Worm (Caenorhabditis elegans): ENCODE measurements around the gene C02B8.6.

C02B8.6 gene

DNA sequence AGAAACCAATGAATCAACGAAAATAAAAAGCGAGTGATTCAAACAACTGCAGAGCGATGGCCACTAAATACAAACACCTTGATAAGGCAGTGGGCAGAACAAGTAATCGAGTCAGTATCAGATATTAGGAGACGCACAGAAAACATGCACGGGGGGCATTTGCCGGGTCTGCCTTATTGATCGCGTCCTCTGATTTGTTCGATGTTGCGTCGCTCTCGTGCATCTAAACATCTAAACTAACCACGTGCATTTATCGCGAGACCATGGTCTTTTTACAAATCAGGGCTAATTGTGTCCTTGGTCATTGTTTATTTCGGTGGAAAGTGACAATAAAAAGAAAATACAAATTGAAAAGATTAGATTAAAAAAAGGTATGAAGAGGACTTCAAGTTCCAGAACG, 52.2 kb downstream of the C02B8.6 start, which contains the start of gene K07E3.4 (continued):
- TF ChIP-seq sox-4 (tag; optimal IDR thresholded peaks at IDR 0.05), result no peak
- no peak for TF ChIP-seq F16B12.6 (tag; optimal IDR thresholded peaks at IDR 0.05)
- no peak for TF ChIP-seq nhr-237 (tag; optimal IDR thresholded peaks at IDR 0.05)
- no peak for TF ChIP-seq ceh-63 (GFP tag; optimal IDR thresholded peaks at IDR 0.05)
- no peak for TF ChIP-seq aly-2 (tag; optimal IDR thresholded peaks at IDR 0.05)
- no peak for TF ChIP-seq ceh-90 (tag; optimal IDR thresholded peaks at IDR 0.05)
- TF ChIP-seq aha-1 (tag; optimal IDR thresholded peaks at IDR 0.05), result no peak
- TF ChIP-seq C04F5.9 (tag; optimal IDR thresholded peaks at IDR 0.05), result no peak
- TF ChIP-seq snu-23 (GFP tag; optimal IDR thresholded peaks at IDR 0.05), result peak; percentile 82
- no peak for TF ChIP-seq unc-98 (GFP tag; IDR thresholded peaks at IDR 0.05)
- peak; percentile 24 for TF ChIP-seq C16A3.4 (tag; optimal IDR thresholded peaks at IDR 0.05)
- TF ChIP-seq egl-27 (tag; optimal IDR thresholded peaks at IDR 0.05), result no peak
- TF ChIP-seq dpl-1 (GFP tag; optimal IDR thresholded peaks at IDR 0.05), result no peak
- peak; percentile 67 for TF ChIP-seq mep-1 (tag; optimal IDR thresholded peaks at IDR 0.05)
- TF ChIP-seq nhr-11 (tag; optimal IDR thresholded peaks at IDR 0.05), result no peak
- TF ChIP-seq pax-3 (tag; optimal IDR thresholded peaks at IDR 0.05), result no peak
- TF ChIP-seq nhr-20 (tag; optimal IDR thresholded peaks at IDR 0.05), result peak; percentile 91
- no peak for TF ChIP-seq ceh-88 (GFP tag; IDR thresholded peaks at IDR 0.05)
- TF ChIP-seq unc-86 (tag; optimal IDR thresholded peaks at IDR 0.05), result no peak
- TF ChIP-seq dsc-1 (tag; optimal IDR thresholded peaks at IDR 0.05), result no peak
- TF ChIP-seq zip-4 (GFP tag; optimal IDR thresholded peaks at IDR 0.05), result peak; percentile 4
- peak; percentile 10 to 76 for TF ChIP-seq lin-35 (GFP tag; optimal IDR thresholded peaks at IDR 0.05)
- no peak for TF ChIP-seq alr-1 (tag; optimal IDR thresholded peaks at IDR 0.05; ENCODE audit: borderline replicate concordance)
- no peak for TF ChIP-seq fos-1 (tag; optimal IDR thresholded peaks at IDR 0.05)
- no peak for TF ChIP-seq lir-3 (tag; optimal IDR thresholded peaks at IDR 0.05; ENCODE audit: poor library complexity)
- no peak for TF ChIP-seq efl-1 (optimal IDR thresholded peaks at IDR 0.05)
- peak in 1 of 2 experiments; percentile 58 for TF ChIP-seq efl-1 (GFP tag; optimal IDR thresholded peaks at IDR 0.05 in 1 of 2)
- TF ChIP-seq hpl-2 (GFP tag; optimal IDR thresholded peaks at IDR 0.05), result no peak
- no peak for TF ChIP-seq C34B4.2 (tag; optimal IDR thresholded peaks at IDR 0.05)
- TF ChIP-seq nhr-77 (tag; optimal IDR thresholded peaks at IDR 0.05), result no peak
- TF ChIP-seq irx-1 (tag; optimal IDR thresholded peaks at IDR 0.05), result peak; percentile 38
- TF ChIP-seq ets-5 (GFP tag; IDR thresholded peaks at IDR 0.05), result no peak
- TF ChIP-seq xbp-1 (tag; optimal IDR thresholded peaks at IDR 0.05), result peak; percentile 31
- no peak for TF ChIP-seq nhr-12 (tag; optimal IDR thresholded peaks at IDR 0.05)
- TF ChIP-seq nhr-19 (GFP tag; conservative IDR thresholded peaks at IDR 0.05), result peak; percentile 54
- TF ChIP-seq nhr-76 (tag; optimal IDR thresholded peaks at IDR 0.05), result no peak
- TF ChIP-seq pag-3 (tag; optimal IDR thresholded peaks at IDR 0.05; ENCODE audit: borderline replicate concordance, insufficient read depth), result no peak
- peak; percentile 14 for TF ChIP-seq ama-1 (optimal IDR thresholded peaks at IDR 0.05)
- no peak for TF ChIP-seq nhr-28 (tag; optimal IDR thresholded peaks at IDR 0.05)
- no peak for TF ChIP-seq vab-15 (tag; optimal IDR thresholded peaks at IDR 0.05)
- no peak for TF ChIP-seq unc-30 (tag; optimal IDR thresholded peaks at IDR 0.05)
- TF ChIP-seq rnt-1 (tag; optimal IDR thresholded peaks at IDR 0.05), result peak; percentile 19
- no peak for TF ChIP-seq hlh-17 (GFP tag; optimal IDR thresholded peaks at IDR 0.05; ENCODE audit: borderline replicate concordance)
- TF ChIP-seq Y116A8C.19 (tag; optimal IDR thresholded peaks at IDR 0.05; ENCODE audit: borderline replicate concordance), result no peak
- TF ChIP-seq elt-3 (tag; optimal IDR thresholded peaks at IDR 0.05), result peak in 5 of 6 experiments; percentile 27 to 88 (median 80)
- TF ChIP-seq lin-13 (GFP tag; optimal IDR thresholded peaks at IDR 0.05), result peak; percentile 37
- no peak for TF ChIP-seq lin-15B (tag; optimal IDR thresholded peaks at IDR 0.05)
- no peak for TF ChIP-seq sptf-1 (tag; optimal IDR thresholded peaks at IDR 0.05)
- peak in 1 of 2 experiments; percentile 94 for TF ChIP-seq mdl-1 (tag; optimal IDR thresholded peaks at IDR 0.05)
- no peak for TF ChIP-seq isw-1 (GFP tag; IDR thresholded peaks at IDR 0.05)
- TF ChIP-seq mab-9 (GFP tag; IDR thresholded peaks at IDR 0.05), result no peak
- peak; percentile 81 for TF ChIP-seq unc-130 (tag; optimal IDR thresholded peaks at IDR 0.05)
- no peak for TF ChIP-seq egl-13 (tag; optimal IDR thresholded peaks at IDR 0.05)
- no peak for TF ChIP-seq pqm-1 (tag; optimal IDR thresholded peaks at IDR 0.05)
